Worm (Caenorhabditis elegans): ENCODE data around the gene C02E7.8.

DNA sequence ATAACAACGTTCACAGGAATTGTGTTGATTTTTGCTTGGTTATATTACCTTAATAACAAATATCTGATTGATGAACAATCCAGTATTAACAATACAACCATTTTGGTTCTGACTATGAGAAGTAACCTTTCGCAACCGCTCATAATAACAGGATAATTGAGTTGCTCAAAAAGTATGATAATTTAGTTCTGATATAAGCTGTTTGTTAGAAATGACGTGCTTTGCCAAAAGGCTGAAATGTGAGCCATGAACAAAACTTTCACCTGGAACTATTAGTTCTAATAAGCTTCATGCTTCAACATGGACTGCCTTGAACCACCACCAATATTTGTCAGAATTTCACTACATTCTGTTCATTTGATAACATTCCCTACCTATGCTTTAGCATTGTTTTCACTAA, 4.0 kb upstream of the C02E7.8 start, which contains the start of gene srh-20:
- TF ChIP-seq tbx-11 (GFP tag; IDR thresholded peaks at IDR 0.05) (no peak), ama-1 (optimal IDR thresholded peaks at IDR 0.05) (no peak), ceh-36 (tag; optimal IDR thresholded peaks at IDR 0.05) (no peak), F13C5.2 (tag; optimal IDR thresholded peaks at IDR 0.05) (no peak), aly-1 (tag; optimal IDR thresholded peaks at IDR 0.05) (no peak), flt-1 (GFP tag; IDR thresholded peaks at IDR 0.05) (no peak), pes-1 (GFP tag; IDR thresholded peaks at IDR 0.05) (no peak), hmbx-1 (tag; optimal IDR thresholded peaks at IDR 0.05) (no peak)

All from whole organism, early embryonic.